Fruit fly (Drosophila melanogaster) whole organism, wandering third instar larva: Measurements from ENCODE around the gene CG14357.
A peak's percentile ranks its signal among the peaks of the same experiment; 100 is the strongest.

Source experiments
- CG32264 ChIP-seq: fragments of 200-800 bp; sonication (Bioruptor generic); optimal IDR thresholded peaks from 2 replicates; lab custom pipeline; 2016; ENCODE audit warnings: missing biosample characterization, missing genetic modification characterization
- CG9705 ChIP-seq: fragments of 200-800 bp; sonication (Bioruptor generic); optimal IDR thresholded peaks from 2 replicates; lab custom pipeline; 2018; ENCODE audit warnings: missing biosample characterization, mild to moderate bottlenecking, missing genetic modification characterization
- CrebA ChIP-seq: fragments of 200-800 bp; sonication (Bioruptor generic); optimal IDR thresholded peaks from 2 replicates; lab custom pipeline; 2016; ENCODE audit warnings: missing biosample characterization, mild to moderate bottlenecking, missing genetic modification characterization, borderline replicate concordance
- Dfd ChIP-seq: fragments of >200 bp; optimal IDR thresholded peaks from 2 replicates; lab custom pipeline; 2017; ENCODE audit warnings: missing biosample characterization, missing genetic modification characterization
- Dif ChIP-seq: fragments of 200-275, 200-300 bp; sonication (Bioruptor generic); optimal IDR thresholded peaks from 2 replicates; lab custom pipeline; 2018; ENCODE audit warnings: missing biosample characterization, missing genetic modification characterization; ENCODE audit not compliant: partially characterized antibody
- GATAd ChIP-seq: sonication (Bioruptor generic); optimal IDR thresholded peaks from 2 replicates; lab custom pipeline; 2016; ENCODE audit warnings: missing biosample characterization, missing genetic modification characterization
- HLH106 ChIP-seq: fragments of 200-800 bp; optimal IDR thresholded peaks from 3 replicates; lab custom pipeline; 2019; ENCODE audit warnings: missing biosample characterization, mild to moderate bottlenecking, missing genetic modification characterization, moderate library complexity
- Hnf4 ChIP-seq: fragments of 200-800 bp; sonication (Bioruptor generic); optimal IDR thresholded peaks from 2 replicates; lab custom pipeline; 2016; ENCODE audit warnings: missing biosample characterization, mild to moderate bottlenecking, missing genetic modification characterization
- Hr78 ChIP-seq: fragments of >200 bp; optimal IDR thresholded peaks from 2 replicates; lab custom pipeline; 2017; ENCODE audit warnings: missing biosample characterization, missing genetic modification characterization
- Hr83 ChIP-seq: fragments of 200-300 bp; sonication (Bioruptor generic); optimal IDR thresholded peaks from 2 replicates; lab custom pipeline; 2016; ENCODE audit warnings: missing biosample characterization, mild to moderate bottlenecking, missing genetic modification characterization, moderate library complexity; ENCODE audit not compliant: poor library complexity, severe bottlenecking
- Jra ChIP-seq: sonication (Bioruptor generic); optimal IDR thresholded peaks from 2 replicates; lab custom pipeline; 2016; ENCODE audit warnings: missing biosample characterization, missing genetic modification characterization
- Myc ChIP-seq: fragments of >200 bp; optimal IDR thresholded peaks from 2 replicates; lab custom pipeline; 2017
- N ChIP-seq: fragments of >200 bp; optimal IDR thresholded peaks from 2 replicates; lab custom pipeline; 2018; ENCODE audit warnings: missing biosample characterization, missing external identifiers, missing genetic modification characterization
- OdsH ChIP-seq: fragments of 200-800 bp; sonication (Bioruptor generic); optimal IDR thresholded peaks from 2 replicates; lab custom pipeline; 2016; ENCODE audit warnings: missing biosample characterization, mild to moderate bottlenecking, missing genetic modification characterization
- Sp1 ChIP-seq: fragments of 200-800 bp; sonication (Bioruptor generic); optimal IDR thresholded peaks from 3 replicates; lab custom pipeline; 2019; ENCODE audit warnings: missing biosample characterization, mild to moderate bottlenecking, missing genetic modification characterization, moderate library complexity
- Vsx2 ChIP-seq: fragments of 200-300, 225-300 bp; sonication (Bioruptor generic); optimal IDR thresholded peaks from 2 replicates; lab custom pipeline; 2018; ENCODE audit warnings: missing biosample characterization, missing genetic modification characterization; ENCODE audit not compliant: partially characterized antibody
- br ChIP-seq: fragments of 200-800 bp; sonication (Bioruptor generic); optimal IDR thresholded peaks from 2 replicates; lab custom pipeline; 2016; ENCODE audit warnings: missing biosample characterization, missing genetic modification characterization
- dl ChIP-seq, 2 experiments: fragments of 175-275, 200-275 bp in 1 of 2; fragments of 200-275 bp in 1 of 2; sonication (Bioruptor generic); optimal IDR thresholded peaks; lab custom pipeline; 2018; ENCODE audit warnings: mild to moderate bottlenecking in 2 of 2, missing biosample characterization in 2 of 2, missing genetic modification characterization in 2 of 2, moderate library complexity in 2 of 2; ENCODE audit not compliant: partially characterized antibody in 2 of 2, insufficient read depth in 1 of 2
- dmrt93B ChIP-seq: fragments of 200-800 bp; sonication (Bioruptor generic); optimal IDR thresholded peaks from 2 replicates; lab custom pipeline; 2018; ENCODE audit warnings: missing biosample characterization, mild to moderate bottlenecking, missing genetic modification characterization
- dsf ChIP-seq: sonication (Bioruptor generic); optimal IDR thresholded peaks from 2 replicates; lab custom pipeline; 2016; ENCODE audit warnings: missing biosample characterization, missing genetic modification characterization, borderline replicate concordance
- ey ChIP-seq: fragments of 200-800 bp; sonication (Bioruptor generic); optimal IDR thresholded peaks from 2 replicates; lab custom pipeline; 2016; ENCODE audit warnings: missing biosample characterization, missing genetic modification characterization
- fru ChIP-seq: fragments of 200-800 bp; sonication (Bioruptor generic); optimal IDR thresholded peaks from 3 replicates; lab custom pipeline; 2016; ENCODE audit warnings: missing biosample characterization, mild to moderate bottlenecking, missing genetic modification characterization
- jim ChIP-seq: fragments of 175-275, 200-325 bp; sonication (Bioruptor generic); optimal IDR thresholded peaks from 2 replicates; lab custom pipeline; 2016; ENCODE audit warnings: missing biosample characterization, mild to moderate bottlenecking, missing genetic modification characterization
- lola ChIP-seq: fragments of >200 bp; optimal IDR thresholded peaks from 2 replicates; lab custom pipeline; 2017; ENCODE audit warnings: missing biosample characterization, missing genetic modification characterization
- pan ChIP-seq: fragments of >200 bp; optimal IDR thresholded peaks from 2 replicates; lab custom pipeline; 2017
- rgr ChIP-seq: fragments of 200-800 bp; sonication (Bioruptor generic); optimal IDR thresholded peaks from 3 replicates; lab custom pipeline; 2016; ENCODE audit warnings: missing biosample characterization, mild to moderate bottlenecking, missing genetic modification characterization
- sv ChIP-seq: fragments of 200-800 bp; sonication (Bioruptor generic); optimal IDR thresholded peaks from 3 replicates; lab custom pipeline; 2016; ENCODE audit warnings: missing biosample characterization, missing genetic modification characterization
- tai ChIP-seq: sonication (Bioruptor generic); optimal IDR thresholded peaks from 2 replicates; lab custom pipeline; 2016; ENCODE audit warnings: missing biosample characterization, missing genetic modification characterization
- usp ChIP-seq: fragments of >200 bp; optimal IDR thresholded peaks from 2 replicates; lab custom pipeline; 2017; ENCODE audit warnings: missing biosample characterization, missing genetic modification characterization

Gene CG14357

DNA sequence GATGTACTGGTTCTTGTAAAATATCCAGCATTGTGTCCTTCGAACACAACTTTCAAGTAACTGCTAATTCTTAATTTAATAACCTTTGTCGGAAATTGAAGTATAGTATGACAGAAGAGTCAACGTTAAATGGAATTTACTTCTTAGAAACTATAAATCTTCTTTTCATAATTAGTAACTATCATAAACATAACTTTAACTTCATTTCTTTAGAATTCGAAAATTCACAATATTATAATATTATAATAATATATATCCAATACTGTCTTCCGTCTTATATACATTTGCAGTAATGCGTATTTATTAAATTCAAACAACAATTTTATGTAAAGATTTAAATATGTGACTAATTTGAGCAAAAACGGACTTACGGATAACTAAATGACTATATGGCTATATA is 41.8 kb upstream of the CG14357 start, which contains the start of gene Recs1:
TSS of gene Recs1 (minus strand) at position 101 of the 400 bp plus-strand sequence.
- TF ChIP-seq ey (GFP tag; lab: Kevin White, UChicago) (no peak), Myc (no peak), GATAd (GFP tag; lab: Kevin White, UChicago) (no peak), usp (GFP tag; lab: Kevin White, UChicago) (no peak), CG9705 (GFP tag; lab: Kevin White, UChicago) (no peak), Jra (no peak), CrebA (no peak), tai (GFP tag; lab: Kevin White, UChicago) (no peak), Hr83 (no peak), Dif (GFP tag; lab: Kevin White, UChicago) (no peak), Sp1 (GFP tag; lab: Kevin White, UChicago) (no peak), dl (GFP tag; optimal IDR thresholded peaks at IDR 0.05; lab: Kevin White, UChicago; ENCODE audit: insufficient read depth in 1 of 2, partially characterized antibody in 2 of 2) (no peak), Vsx2 (no peak), pan (lab: Kevin White, UChicago) (no peak), dmrt93B (GFP tag; lab: Kevin White, UChicago) (no peak), lola (GFP tag; lab: Kevin White, UChicago) (no peak), N (no peak), dsf (GFP tag; lab: Kevin White, UChicago) (no peak)

dm6 chr3R:14152550-14152949 is 40.6 kb upstream of the CG14357 start, which contains the start of gene CG42500:
Gene CG42500 (minus strand): TSS chr3R:14152650.
- TF ChIP-seq jim (GFP tag; lab: Kevin White, UChicago) (no peak), Hnf4 (GFP tag; lab: Kevin White, UChicago) (no peak), CG9705 (GFP tag; lab: Kevin White, UChicago) (no peak), pan (lab: Kevin White, UChicago) (no peak), dmrt93B (GFP tag; lab: Kevin White, UChicago) (no peak), Jra (no peak), Hr78 (GFP tag; lab: Kevin White, UChicago) (no peak), Dfd (no peak)

- TF ChIP-seq usp (GFP tag; lab: Kevin White, UChicago) = no peak
- TF ChIP-seq fru (GFP tag; lab: Kevin White, UChicago) = no peak
- no peak for TF ChIP-seq OdsH (GFP tag; lab: Kevin White, UChicago)
- TF ChIP-seq lola (GFP tag; lab: Kevin White, UChicago) = no peak
- no peak for TF ChIP-seq dsf (GFP tag; lab: Kevin White, UChicago)
- TF ChIP-seq rgr (GFP tag; lab: Kevin White, UChicago) = no peak
- no peak for TF ChIP-seq Dfd
- TF ChIP-seq jim (GFP tag; lab: Kevin White, UChicago) = no peak
- no peak for TF ChIP-seq tai (GFP tag; lab: Kevin White, UChicago)
- TF ChIP-seq Myc = no peak
- no peak for TF ChIP-seq Hr83
- TF ChIP-seq HLH106 (tag; lab: Kevin White, UChicago) = no peak
Measured at dm6 chr3R:14151840-14152239, 39.9 kb upstream of the CG14357 start, which contains the start of gene CG14355. Gene CG14355 (minus strand): TSS chr3R:14151940.

DNA sequence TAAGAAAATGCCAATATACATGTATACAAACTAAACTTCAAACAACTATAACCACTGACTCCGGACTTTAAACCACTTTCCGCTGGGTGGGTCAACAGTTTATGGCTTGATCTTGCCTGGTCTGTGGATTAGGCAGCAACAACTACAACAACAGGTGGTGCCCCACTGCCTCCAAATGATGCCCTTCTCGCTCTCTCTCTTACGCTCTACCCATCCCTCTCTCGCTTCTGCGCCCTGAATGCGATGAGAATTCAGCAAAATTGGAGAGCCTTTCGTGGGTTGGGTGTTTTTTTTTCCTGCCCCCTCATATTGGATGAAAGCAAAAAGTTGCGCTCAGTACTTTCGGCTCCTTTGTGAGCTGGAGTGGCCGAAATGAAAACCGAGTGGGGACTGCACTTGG is 28.9 kb upstream of the CG14357 start:
- TF ChIP-seq Dif (GFP tag; lab: Kevin White, UChicago) (peak; percentile 26), fru (GFP tag; lab: Kevin White, UChicago) (no peak)

dm6 chr3R:14131972-14132371 is 20.0 kb upstream of the CG14357 start, which contains the start of gene CG14356:
Gene CG14356 (minus strand): TSS chr3R:14132072.
- no peak for TF ChIP-seq Vsx2
- TF ChIP-seq CG32264 (GFP tag; lab: Kevin White, UChicago) = no peak
- TF ChIP-seq Dfd = no peak
- no peak for TF ChIP-seq rgr (GFP tag; lab: Kevin White, UChicago)
- no peak for TF ChIP-seq Hr83
- TF ChIP-seq dl (GFP tag; optimal IDR thresholded peaks at IDR 0.05; lab: Kevin White, UChicago; ENCODE audit: insufficient read depth in 1 of 2, partially characterized antibody in 2 of 2) = no peak
- no peak for TF ChIP-seq jim (GFP tag; lab: Kevin White, UChicago)
- TF ChIP-seq CrebA = no peak
- TF ChIP-seq sv (GFP tag; lab: Kevin White, UChicago) = no peak
- TF ChIP-seq dsf (GFP tag; lab: Kevin White, UChicago) = no peak
- TF ChIP-seq GATAd (GFP tag; lab: Kevin White, UChicago) = no peak
- TF ChIP-seq Hr78 (GFP tag; lab: Kevin White, UChicago) = no peak
- TF ChIP-seq ey (GFP tag; lab: Kevin White, UChicago) = no peak
- no peak for TF ChIP-seq Dif (GFP tag; lab: Kevin White, UChicago)
- no peak for TF ChIP-seq br
- TF ChIP-seq, all 38 proteins: peak for 0
